Worm (Caenorhabditis elegans) whole organism, young adult: ENCODE measurements around the gene spsb-1.

Experiments
- C06A6.2 ChIP-seq: fragments of 200-800 bp; sonication (Bioruptor generic); conservative IDR thresholded peaks from 2 replicates; pipeline ENCODE4 v1.3.6; 2022; ENCODE audit warnings: missing genetic modification characterization, missing compliant biosample characterization
- F23B12.7 ChIP-seq: sonication (generic microtip); optimal IDR thresholded peaks from 2 replicates; lab custom pipeline; 2017; ENCODE audit warnings: missing genetic modification characterization, mild to moderate bottlenecking, missing compliant biosample characterization, antibody characterized with exemption, moderate library complexity; ENCODE audit not compliant: insufficient read depth
- F49E8.2 ChIP-seq: sonication (generic microtip); optimal IDR thresholded peaks from 3 replicates; lab custom pipeline; 2017; ENCODE audit warnings: missing genetic modification characterization, mild to moderate bottlenecking, missing compliant biosample characterization, antibody characterized with exemption, moderate library complexity; ENCODE audit not compliant: insufficient read depth
- F52B5.7 ChIP-seq: sonication (generic microtip); optimal IDR thresholded peaks from 2 replicates; lab custom pipeline; 2016; ENCODE audit warnings: mild to moderate bottlenecking, missing genetic modification characterization, missing compliant biosample characterization
- F57A8.1 ChIP-seq: fragments of 200-800 bp; sonication (Bioruptor generic); optimal IDR thresholded peaks from 2 replicates; lab custom pipeline; 2018; ENCODE audit warnings: mild to moderate bottlenecking, missing genetic modification characterization, moderate library complexity, missing compliant biosample characterization
- K11D2.4 ChIP-seq: fragments of 200-800 bp; sonication (Bioruptor generic); IDR thresholded peaks from 2 replicates; pipeline ENCODE4 v1.3.6; 2022; ENCODE audit warnings: missing genetic modification reagents, missing genetic modification characterization, missing compliant biosample characterization
- T26A5.8 ChIP-seq: sonication (generic microtip); optimal IDR thresholded peaks from 2 replicates; lab custom pipeline; 2016; ENCODE audit warnings: missing genetic modification characterization, missing compliant biosample characterization
- Y95B8A.8 ChIP-seq: fragments of 200-800 bp; sonication (Bioruptor generic); IDR thresholded peaks from 2 replicates; pipeline ENCODE4 v1.3.6; 2022; ENCODE audit warnings: missing genetic modification reagents, missing genetic modification characterization, missing compliant biosample characterization
- aptf-2 ChIP-seq: fragments of 200-800 bp; sonication (Bioruptor generic); conservative IDR thresholded peaks from 2 replicates; pipeline ENCODE4 v1.3.6; 2022; ENCODE audit warnings: missing genetic modification reagents, missing genetic modification characterization, missing compliant biosample characterization
- aptf-3 ChIP-seq: fragments of 200-800 bp; sonication (Bioruptor generic); IDR thresholded peaks from 2 replicates; pipeline ENCODE4 v1.3.6; 2022; ENCODE audit warnings: missing genetic modification characterization, missing compliant biosample characterization
- attf-5 ChIP-seq: fragments of 200-800 bp; sonication (Bioruptor generic); optimal IDR thresholded peaks from 2 replicates; lab custom pipeline; 2018; ENCODE audit warnings: mild to moderate bottlenecking, missing genetic modification characterization, missing compliant biosample characterization
- cebp-1 ChIP-seq, 2 experiments: fragments of 200-800 bp in 1 of 2; sonication (Bioruptor generic) in 1 of 2; sonication (generic microtip) in 1 of 2; IDR thresholded peaks in 1 of 2; optimal IDR thresholded peaks in 1 of 2; 2 replicates each; pipeline versions ENCODE4 v1.3.6 to Lab custom; 2017 to 2022; ENCODE audit warnings: missing compliant biosample characterization in 2 of 2, missing genetic modification characterization in 2 of 2, mild to moderate bottlenecking in 1 of 2, missing genetic modification reagents in 1 of 2, moderate library complexity in 1 of 2
- cebp-2 ChIP-seq: fragments of 200-800 bp; sonication (Bioruptor generic); IDR thresholded peaks from 2 replicates; pipeline ENCODE4 v1.3.6; 2022; ENCODE audit warnings: missing genetic modification characterization, missing compliant biosample characterization
- ceh-79 ChIP-seq: sonication (generic microtip); optimal IDR thresholded peaks from 2 replicates; lab custom pipeline; 2017; ENCODE audit warnings: mild to moderate bottlenecking, missing genetic modification characterization, missing compliant biosample characterization
- dox-1 ChIP-seq: fragments of 200-800 bp; sonication (Bioruptor generic); IDR thresholded peaks from 2 replicates; pipeline ENCODE4 v1.3.6; 2022; ENCODE audit warnings: missing genetic modification reagents, missing genetic modification characterization, missing compliant biosample characterization
- efl-1 ChIP-seq: fragments of 150-350 bp; optimal IDR thresholded peaks from 2 replicates; lab custom pipeline; 2014; ENCODE audit warnings: missing biosample characterization, missing genetic modification reagents, missing genetic modification characterization
- egrh-3 ChIP-seq: fragments of 200-800 bp; sonication (Bioruptor generic); IDR thresholded peaks from 2 replicates; pipeline ENCODE4 v1.3.6; 2022; ENCODE audit warnings: missing genetic modification reagents, missing genetic modification characterization, missing compliant biosample characterization
- ekl-4 ChIP-seq: fragments of 200-800 bp; sonication (Bioruptor generic); IDR thresholded peaks from 2 replicates; pipeline ENCODE4 v1.3.6; 2022; ENCODE audit warnings: missing genetic modification reagents, missing genetic modification characterization, missing compliant biosample characterization
- hmg-1.2 ChIP-seq: fragments of 200-800 bp; sonication (Bioruptor generic); IDR thresholded peaks from 2 replicates; pipeline ENCODE4 v1.3.6; 2022; ENCODE audit warnings: missing genetic modification reagents, missing genetic modification characterization, missing compliant biosample characterization
- lin-35 ChIP-seq, 3 experiments: fragments of 150-350 bp in 2 of 3; sonication (generic microtip) in 1 of 3; optimal IDR thresholded peaks; 2 replicates each; lab custom pipeline; 2014 to 2018; ENCODE audit warnings: missing biosample characterization in 3 of 3, missing genetic modification characterization in 3 of 3, missing genetic modification reagents in 3 of 3
- lir-1 ChIP-seq: fragments of 200-800 bp; sonication (Bioruptor generic); conservative IDR thresholded peaks from 2 replicates; pipeline ENCODE4 v1.3.6; 2022; ENCODE audit warnings: missing genetic modification reagents, missing genetic modification characterization, missing compliant biosample characterization
- madf-10 ChIP-seq: sonication (generic microtip); optimal IDR thresholded peaks from 2 replicates; lab custom pipeline; 2016; ENCODE audit warnings: mild to moderate bottlenecking, missing genetic modification characterization, missing compliant biosample characterization
- madf-6 ChIP-seq: fragments of 200-800 bp; sonication (Bioruptor generic); IDR thresholded peaks from 2 replicates; pipeline ENCODE4 v1.3.6; 2022; ENCODE audit warnings: missing genetic modification reagents, missing genetic modification characterization, missing compliant biosample characterization
- mel-28 ChIP-seq: sonication (generic microtip); optimal IDR thresholded peaks from 2 replicates; lab custom pipeline; 2016; ENCODE audit warnings: borderline replicate concordance, mild to moderate bottlenecking, missing genetic modification characterization, missing compliant biosample characterization
- mes-4 ChIP-seq: sonication (generic microtip); optimal IDR thresholded peaks from 2 replicates; lab custom pipeline; 2016; ENCODE audit warnings: missing genotype, missing genetic modification characterization, missing compliant biosample characterization
- nfya-2 ChIP-seq: fragments of 200-800 bp; sonication (Bioruptor generic); IDR thresholded peaks from 2 replicates; pipeline ENCODE4 v1.3.6; 2022; ENCODE audit warnings: missing genetic modification reagents, missing genetic modification characterization, missing compliant biosample characterization
- nhr-179 ChIP-seq: sonication (generic microtip); optimal IDR thresholded peaks from 2 replicates; lab custom pipeline; 2016; ENCODE audit warnings: mild to moderate bottlenecking, missing genetic modification characterization, missing compliant biosample characterization
- nhr-27 ChIP-seq: fragments of 200-800 bp; sonication (Bioruptor generic); optimal IDR thresholded peaks from 2 replicates; lab custom pipeline; 2018; ENCODE audit warnings: mild to moderate bottlenecking, missing genetic modification characterization, moderate library complexity, missing compliant biosample characterization
- nhr-80 ChIP-seq: sonication (generic microtip); optimal IDR thresholded peaks from 2 replicates; lab custom pipeline; 2016; ENCODE audit warnings: missing genetic modification characterization, missing compliant biosample characterization
- pbrm-1 ChIP-seq: fragments of 200-800 bp; sonication (Bioruptor generic); IDR thresholded peaks from 2 replicates; pipeline ENCODE4 v1.3.6; 2022; ENCODE audit warnings: missing genetic modification reagents, missing genetic modification characterization, missing compliant biosample characterization
- rpc-1 ChIP-seq, 2 experiments: fragments of 150-350 bp in 1 of 2; sonication (generic microtip) in 1 of 2; optimal IDR thresholded peaks; 2 replicates each; lab custom pipeline; 2014 to 2018; ENCODE audit warnings: missing biosample characterization in 1 of 2, missing genetic modification characterization in 1 of 2, missing genetic modification reagents in 1 of 2, missing genotype in 1 of 2
- snpc-4 ChIP-seq, 5 experiments: fragments of 150-350 bp in 1 of 5; sonication (generic microtip) in 4 of 5; optimal IDR thresholded peaks; 2 replicates each; lab custom pipeline; 2014 to 2018; ENCODE audit warnings: missing genetic modification characterization in 5 of 5, missing biosample characterization in 3 of 5, antibody characterized with exemption in 2 of 5, mild to moderate bottlenecking in 2 of 5, missing compliant biosample characterization in 2 of 5, missing genotype in 2 of 5, moderate library complexity in 2 of 5, missing genetic modification reagents in 1 of 5
- xnd-1 ChIP-seq: sonication (generic microtip); optimal IDR thresholded peaks from 2 replicates; lab custom pipeline; 2016; ENCODE audit warnings: missing genotype, missing genetic modification reagents, missing genetic modification characterization, missing compliant biosample characterization
- zfh-2 ChIP-seq: fragments of 200-800 bp; sonication (Bioruptor generic); conservative IDR thresholded peaks from 2 replicates; pipeline ENCODE4 v1.3.6; 2022; ENCODE audit warnings: missing genetic modification reagents, missing genetic modification characterization, missing compliant biosample characterization
- ztf-18 ChIP-seq: sonication (generic microtip); optimal IDR thresholded peaks from 2 replicates; lab custom pipeline; 2016; ENCODE audit warnings: missing genotype, mild to moderate bottlenecking, missing genetic modification characterization, missing compliant biosample characterization
- ztf-26 ChIP-seq: sonication (generic microtip); optimal IDR thresholded peaks from 2 replicates; lab custom pipeline; 2017; ENCODE audit warnings: missing genetic modification characterization, missing compliant biosample characterization

The spsb-1 gene

DNA sequence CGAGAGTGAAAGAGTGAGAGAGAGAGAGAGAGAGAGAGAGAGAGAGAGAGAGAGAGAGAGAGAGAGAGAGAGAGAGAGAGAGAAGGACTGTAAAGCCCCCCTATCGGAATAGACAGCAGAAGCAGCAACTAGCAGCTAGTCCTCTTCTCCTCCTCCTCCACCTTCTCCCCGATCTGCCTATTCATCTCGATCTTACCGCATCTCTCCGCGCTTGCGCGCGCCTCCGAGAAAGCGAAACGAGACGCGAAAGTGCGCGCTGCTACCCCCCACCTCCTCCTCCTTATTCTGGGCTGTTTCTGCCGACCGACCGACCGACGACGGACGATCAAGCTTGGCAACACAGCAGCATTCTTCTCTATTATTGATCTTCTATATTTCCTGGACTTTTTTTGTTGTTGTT, 21.4 kb downstream of the spsb-1 start:
- peak; percentile 89 for TF ChIP-seq zfh-2 (GFP tag; lab: Robert Waterston, UW)
- TF ChIP-seq egrh-3 (GFP tag; lab: Robert Waterston, UW): peak; percentile 92
- TF ChIP-seq dox-1 (GFP tag; lab: Robert Waterston, UW): no peak

DNA sequence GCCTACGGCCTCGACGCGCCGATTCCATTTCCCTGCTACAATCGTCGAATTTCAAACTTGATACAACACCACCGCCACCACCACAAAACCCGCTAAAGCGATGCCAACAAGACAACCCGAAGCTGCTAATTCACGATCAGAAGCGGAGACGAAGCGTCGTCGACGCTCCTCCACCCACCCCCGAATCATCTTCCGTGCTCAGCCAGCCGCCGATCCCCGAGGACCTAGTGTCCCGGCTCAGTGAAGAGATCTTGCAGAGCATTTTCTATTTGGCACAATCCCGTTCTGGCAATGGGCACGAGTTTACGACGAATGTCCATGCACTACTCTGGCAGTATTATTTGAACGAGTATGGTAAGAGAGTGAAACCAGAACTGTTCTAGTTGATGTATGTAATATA, 22.1 kb downstream of the spsb-1 start:
- TF ChIP-seq cebp-2 (GFP tag; lab: Robert Waterston, UW) (0 out of 2 replicates have a peak, but pooled peaks have one; percentile 13), zfh-2 (GFP tag; lab: Robert Waterston, UW) (peak; percentile 69), egrh-3 (GFP tag; lab: Robert Waterston, UW) (peak; percentile 25; the same call in 1 of the 2 replicates), ztf-18 (tag; lab: Kevin White, UChicago) (no peak), madf-10 (tag; lab: Kevin White, UChicago) (no peak)

DNA sequence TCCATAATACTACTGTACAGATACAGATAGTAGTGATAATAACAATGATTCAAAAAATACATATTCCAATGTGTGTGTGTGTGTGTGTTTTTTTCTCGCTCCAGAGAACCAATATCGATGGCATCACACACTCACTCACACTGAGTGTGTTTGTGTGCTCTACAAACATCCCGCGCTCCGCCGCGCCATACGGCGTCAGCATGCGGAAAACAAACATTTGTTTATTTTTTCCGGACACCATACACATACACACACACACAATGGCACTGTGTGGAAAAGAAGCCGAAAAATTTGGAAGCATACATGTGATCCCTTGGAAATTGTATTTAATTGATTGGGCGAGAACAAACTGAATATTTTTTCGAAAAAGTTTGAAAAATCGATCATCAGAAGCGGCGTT, 22.5 kb downstream of the spsb-1 start:
- TF ChIP-seq nhr-179 (tag; lab: Kevin White, UChicago): no peak
- 0 out of 2 replicates have a peak, but pooled peaks have one; percentile 60 for TF ChIP-seq nfya-2 (GFP tag; lab: Robert Waterston, UW)
- no peak for TF ChIP-seq T26A5.8 (tag; lab: Kevin White, UChicago)
- TF ChIP-seq aptf-2 (GFP tag; lab: Robert Waterston, UW): 0 out of 2 replicates have a peak, but pooled peaks have one; percentile 5

DNA sequence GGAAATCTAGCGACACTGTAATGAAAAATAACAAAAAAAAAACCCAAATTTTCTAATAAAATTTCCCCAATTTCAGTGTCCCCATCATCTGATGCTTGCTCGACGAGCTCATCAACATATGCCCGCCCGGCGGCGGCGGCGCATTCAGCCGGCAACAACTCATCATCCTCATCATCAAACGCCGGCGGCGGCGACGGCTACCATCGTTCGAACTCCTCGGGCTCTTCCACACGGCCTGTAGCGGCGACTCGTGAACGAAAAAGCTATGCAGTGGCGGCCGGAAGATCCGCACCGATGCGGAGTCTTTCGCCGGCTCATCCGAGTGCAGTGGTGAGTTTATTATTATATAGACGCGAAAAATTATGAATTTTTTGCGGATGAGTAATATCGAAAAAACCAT, 23.6 kb downstream of the spsb-1 start:
- TF ChIP-seq egrh-3 (GFP tag; lab: Robert Waterston, UW): peak; percentile 53; the same call in 1 of the 2 replicates
- TF ChIP-seq K11D2.4 (GFP tag; lab: Robert Waterston, UW): no peak
- peak; percentile 90 for TF ChIP-seq zfh-2 (GFP tag; lab: Robert Waterston, UW)

DNA sequence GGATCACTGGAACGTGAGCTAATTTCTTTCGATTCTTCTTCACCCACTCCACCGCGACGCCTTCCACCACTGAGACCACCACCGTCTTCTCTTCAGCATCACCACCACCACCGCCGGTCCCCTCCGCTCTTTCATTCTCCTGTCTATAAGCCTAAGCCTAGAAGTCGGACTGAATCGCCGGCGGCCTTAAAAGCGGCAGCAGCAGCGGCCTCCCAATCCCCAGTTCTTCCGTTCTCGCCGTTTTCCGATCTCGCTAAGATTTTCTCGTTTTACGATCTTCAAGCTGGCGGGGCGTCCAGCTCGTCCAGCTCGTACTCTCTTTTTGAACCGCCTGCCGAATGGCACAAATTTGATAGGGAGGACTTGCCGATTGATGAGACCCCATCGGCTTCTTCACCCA, 29.7 kb downstream of the spsb-1 start:
- no peak for TF ChIP-seq mel-28
- TF ChIP-seq Y95B8A.8: no peak
- TF ChIP-seq aptf-3 (GFP tag; lab: Robert Waterston, UW): no peak
- peak; percentile 1 for TF ChIP-seq ceh-79 (tag; lab: Kevin White, UChicago)
- peak; percentile 5 for TF ChIP-seq F52B5.7
- no peak for TF ChIP-seq ztf-18 (tag; lab: Kevin White, UChicago)
- 0 out of 2 replicates have a peak, but pooled peaks have one; percentile 12 for TF ChIP-seq C06A6.2
- 0 out of 2 replicates have a peak, but pooled peaks have one; percentile 30 for TF ChIP-seq ekl-4 (GFP tag; lab: Robert Waterston, UW)
- TF ChIP-seq xnd-1 (tag; lab: Kevin White, UChicago): no peak
- TF ChIP-seq pbrm-1 (GFP tag; lab: Robert Waterston, UW): no peak
- peak; percentile 88 for TF ChIP-seq zfh-2 (GFP tag; lab: Robert Waterston, UW)
- TF ChIP-seq lir-1 (GFP tag; lab: Robert Waterston, UW): no peak
- TF ChIP-seq attf-5 (GFP tag; lab: Kevin White, UChicago): no peak
- 0 out of 2 replicates have a peak, but pooled peaks have one; percentile 15 for TF ChIP-seq hmg-1.2 (GFP tag; lab: Robert Waterston, UW)
- TF ChIP-seq egrh-3 (GFP tag; lab: Robert Waterston, UW): peak; percentile 66; the same call in 1 of the 2 replicates
- TF ChIP-seq rpc-1 (optimal IDR thresholded peaks at IDR 0.05; lab: Kevin White, UChicago): no peak
- TF ChIP-seq rpc-1 (tag; optimal IDR thresholded peaks at IDR 0.05; lab: Kevin White, UChicago): no peak
- TF ChIP-seq dox-1 (GFP tag; lab: Robert Waterston, UW): 0 out of 2 replicates have a peak, but pooled peaks have one; percentile 9
- no peak for TF ChIP-seq mes-4 (tag; lab: Kevin White, UChicago)
- no peak for TF ChIP-seq efl-1 (GFP tag; lab: Kevin White, UChicago)
- TF ChIP-seq ztf-26 (tag; lab: Kevin White, UChicago): no peak
- no peak for TF ChIP-seq F23B12.7 (tag; lab: Kevin White, UChicago)
- TF ChIP-seq nhr-27 (tag; lab: Kevin White, UChicago): no peak
- no peak for TF ChIP-seq nhr-80 (tag; lab: Kevin White, UChicago)
- TF ChIP-seq snpc-4 (GFP tag; optimal IDR thresholded peaks at IDR 0.05; lab: Kevin White, UChicago): no peak
- TF ChIP-seq snpc-4 (tag; optimal IDR thresholded peaks at IDR 0.05; lab: Kevin White, UChicago): no peak
- TF ChIP-seq nhr-179 (tag; lab: Kevin White, UChicago): no peak
- TF ChIP-seq F49E8.2 (tag; lab: Kevin White, UChicago): no peak
- TF ChIP-seq F57A8.1: no peak
- TF ChIP-seq cebp-1 (GFP tag; IDR thresholded peaks at IDR 0.05; lab: Robert Waterston, UW): no peak
- no peak for TF ChIP-seq cebp-1 (tag; optimal IDR thresholded peaks at IDR 0.05; lab: Kevin White, UChicago)
- no peak for TF ChIP-seq lin-35 (GFP tag; optimal IDR thresholded peaks at IDR 0.05; lab: Kevin White, UChicago)
- TF ChIP-seq madf-6 (GFP tag; lab: Robert Waterston, UW): no peak
- TF ChIP-seq T26A5.8 (tag; lab: Kevin White, UChicago): no peak
